Worm (Caenorhabditis elegans): ENCODE measurements around the gene C07A9.12.

- peak; percentile 99 for TF ChIP-seq snpc-4 (tag; optimal IDR thresholded peaks at IDR 0.05)
- peak in 1 of 2 experiments; percentile 37 for TF ChIP-seq ztf-11 (tag; optimal IDR thresholded peaks at IDR 0.05)
Observed at ce11 chrIII:9717243-9717642, 10.1 kb downstream of the C07A9.12 start.
